Worm (Caenorhabditis elegans) whole organism, young adult: Measurements from ENCODE around the gene Y48A6B.7.

Experiments used
- B0336.3 ChIP-seq: fragments of 200-800 bp; sonication (Bioruptor generic); IDR thresholded peaks from 2 replicates; pipeline ENCODE4 v1.3.6; 2022; ENCODE audit warnings: missing genetic modification characterization, missing compliant biosample characterization
- C17E4.6 ChIP-seq: fragments of 200-800 bp; sonication (Bioruptor generic); IDR thresholded peaks from 2 replicates; pipeline ENCODE4 v1.3.6; 2022; ENCODE audit warnings: missing genetic modification reagents, missing genetic modification characterization, missing compliant biosample characterization
- F10E7.11 ChIP-seq: sonication (generic microtip); optimal IDR thresholded peaks from 2 replicates; lab custom pipeline; 2017; ENCODE audit warnings: mild to moderate bottlenecking, missing genetic modification characterization, moderate library complexity, missing compliant biosample characterization
- F22D6.2 ChIP-seq: sonication (generic microtip); optimal IDR thresholded peaks from 2 replicates; lab custom pipeline; 2016; ENCODE audit warnings: mild to moderate bottlenecking, missing genetic modification characterization, missing compliant biosample characterization
- F33H1.4 ChIP-seq: fragments of 200-800 bp; sonication (Bioruptor generic); IDR thresholded peaks from 2 replicates; pipeline ENCODE4 v1.3.6; 2022; ENCODE audit warnings: missing genetic modification reagents, missing genetic modification characterization, missing compliant biosample characterization
- F52B5.7 ChIP-seq: sonication (generic microtip); optimal IDR thresholded peaks from 2 replicates; lab custom pipeline; 2016; ENCODE audit warnings: mild to moderate bottlenecking, missing genetic modification characterization, missing compliant biosample characterization
- F57C9.4 ChIP-seq: sonication (generic microtip); optimal IDR thresholded peaks from 2 replicates; lab custom pipeline; 2017; ENCODE audit warnings: mild to moderate bottlenecking, missing genetic modification characterization, missing compliant biosample characterization
- K12H6.12 ChIP-seq: fragments of 200-800 bp; sonication (Bioruptor generic); optimal IDR thresholded peaks from 2 replicates; lab custom pipeline; 2018; ENCODE audit warnings: mild to moderate bottlenecking, missing genetic modification characterization, missing compliant biosample characterization
- Y53F4B.3 ChIP-seq: fragments of 200-800 bp; sonication (Bioruptor generic); IDR thresholded peaks from 2 replicates; pipeline ENCODE4 v1.3.6; 2022; ENCODE audit warnings: missing genetic modification reagents, missing genetic modification characterization, missing compliant biosample characterization
- Y53G8AR.9 ChIP-seq: fragments of 200-800 bp; sonication (Bioruptor generic); conservative IDR thresholded peaks from 2 replicates; pipeline ENCODE4 v1.3.6; 2022; ENCODE audit warnings: missing genetic modification reagents, missing genetic modification characterization, missing compliant biosample characterization
- akir-1 ChIP-seq: fragments of 200-800 bp; sonication (Bioruptor generic); optimal IDR thresholded peaks from 2 replicates; lab custom pipeline; 2018; ENCODE audit warnings: mild to moderate bottlenecking, missing genetic modification characterization, moderate library complexity, missing compliant biosample characterization
- ama-1 ChIP-seq, 3 experiments: fragments of 150-350 bp in 1 of 3; sonication (generic microtip) in 2 of 3; optimal IDR thresholded peaks; 2 replicates each; lab custom pipeline; 2014 to 2018; ENCODE audit warnings: missing biosample characterization in 2 of 3, missing genetic modification characterization in 2 of 3, missing genetic modification reagents in 2 of 3
- atf-7 ChIP-seq: sonication (generic microtip); optimal IDR thresholded peaks from 2 replicates; lab custom pipeline; 2017; ENCODE audit warnings: mild to moderate bottlenecking, missing genetic modification characterization, missing compliant biosample characterization
- athp-1 ChIP-seq: sonication (generic microtip); optimal IDR thresholded peaks from 2 replicates; lab custom pipeline; 2017; ENCODE audit warnings: mild to moderate bottlenecking, missing genetic modification characterization, missing compliant biosample characterization
- attf-5 ChIP-seq: fragments of 200-800 bp; sonication (Bioruptor generic); optimal IDR thresholded peaks from 2 replicates; lab custom pipeline; 2018; ENCODE audit warnings: mild to moderate bottlenecking, missing genetic modification characterization, missing compliant biosample characterization
- attf-6 ChIP-seq: fragments of 200-800 bp; sonication (Bioruptor generic); IDR thresholded peaks from 2 replicates; pipeline ENCODE4 v1.3.6; 2022; ENCODE audit warnings: missing genetic modification reagents, missing genetic modification characterization, missing compliant biosample characterization
- ccch-3 ChIP-seq: fragments of 200-800 bp; sonication (Bioruptor generic); optimal IDR thresholded peaks from 2 replicates; lab custom pipeline; 2018; ENCODE audit warnings: mild to moderate bottlenecking, missing genetic modification characterization, missing compliant biosample characterization
- ceh-58 ChIP-seq: fragments of 200-800 bp; sonication (Bioruptor generic); IDR thresholded peaks from 2 replicates; pipeline ENCODE4 v1.3.6; 2022; ENCODE audit warnings: missing genetic modification characterization, missing compliant biosample characterization
- ceh-79 ChIP-seq: sonication (generic microtip); optimal IDR thresholded peaks from 2 replicates; lab custom pipeline; 2017; ENCODE audit warnings: mild to moderate bottlenecking, missing genetic modification characterization, missing compliant biosample characterization
- efl-1 ChIP-seq: fragments of 150-350 bp; optimal IDR thresholded peaks from 2 replicates; lab custom pipeline; 2014; ENCODE audit warnings: missing biosample characterization, missing genetic modification reagents, missing genetic modification characterization
- egl-44 ChIP-seq: fragments of 200-800 bp; sonication (Bioruptor generic); IDR thresholded peaks from 2 replicates; pipeline ENCODE4 v1.3.6; 2022; ENCODE audit warnings: missing genetic modification reagents, missing genetic modification characterization, missing compliant biosample characterization
- fkh-3 ChIP-seq: sonication (generic microtip); optimal IDR thresholded peaks from 2 replicates; lab custom pipeline; 2016; ENCODE audit warnings: mild to moderate bottlenecking, missing genetic modification characterization, missing compliant biosample characterization
- him-1 ChIP-seq: sonication (generic microtip); optimal IDR thresholded peaks from 2 replicates; lab custom pipeline; 2016; ENCODE audit warnings: missing genotype, missing genetic modification reagents, missing genetic modification characterization, missing compliant biosample characterization
- hlh-26 ChIP-seq: fragments of 200-800 bp; sonication (Bioruptor generic); conservative IDR thresholded peaks from 2 replicates; pipeline ENCODE4 v1.3.6; 2022; ENCODE audit warnings: missing genetic modification reagents, missing genetic modification characterization, missing compliant biosample characterization
- hmg-1.2 ChIP-seq: fragments of 200-800 bp; sonication (Bioruptor generic); IDR thresholded peaks from 2 replicates; pipeline ENCODE4 v1.3.6; 2022; ENCODE audit warnings: missing genetic modification reagents, missing genetic modification characterization, missing compliant biosample characterization
- hmg-20 ChIP-seq: fragments of 200-800 bp; sonication (Bioruptor generic); IDR thresholded peaks from 2 replicates; pipeline ENCODE4 v1.3.6; 2022; ENCODE audit warnings: missing genetic modification reagents, missing genetic modification characterization, missing compliant biosample characterization
- hsf-1 ChIP-seq: fragments of 200-800 bp; sonication (Bioruptor generic); IDR thresholded peaks from 2 replicates; pipeline ENCODE4 v1.3.6; 2022; ENCODE audit warnings: missing genetic modification reagents, missing genetic modification characterization, missing compliant biosample characterization
- lin-35 ChIP-seq, 3 experiments: fragments of 150-350 bp in 2 of 3; sonication (generic microtip) in 1 of 3; optimal IDR thresholded peaks; 2 replicates each; lab custom pipeline; 2014 to 2018; ENCODE audit warnings: missing biosample characterization in 3 of 3, missing genetic modification characterization in 3 of 3, missing genetic modification reagents in 3 of 3
- lin-40 ChIP-seq: sonication (generic microtip); optimal IDR thresholded peaks from 2 replicates; lab custom pipeline; 2016; ENCODE audit warnings: missing genetic modification characterization, mild to moderate bottlenecking, missing compliant biosample characterization, missing genotype, missing genetic modification reagents
- lin-54 ChIP-seq: fragments of 200-800 bp; sonication (Bioruptor generic); optimal IDR thresholded peaks from 2 replicates; lab custom pipeline; 2018; ENCODE audit warnings: mild to moderate bottlenecking, missing genetic modification characterization, missing compliant biosample characterization
- lir-1 ChIP-seq: fragments of 200-800 bp; sonication (Bioruptor generic); conservative IDR thresholded peaks from 2 replicates; pipeline ENCODE4 v1.3.6; 2022; ENCODE audit warnings: missing genetic modification reagents, missing genetic modification characterization, missing compliant biosample characterization
- madf-10 ChIP-seq: sonication (generic microtip); optimal IDR thresholded peaks from 2 replicates; lab custom pipeline; 2016; ENCODE audit warnings: mild to moderate bottlenecking, missing genetic modification characterization, missing compliant biosample characterization
- madf-3 ChIP-seq: fragments of 200-800 bp; sonication (Bioruptor generic); IDR thresholded peaks from 2 replicates; pipeline ENCODE4 v1.3.6; 2022; ENCODE audit warnings: missing genetic modification reagents, missing genetic modification characterization, missing compliant biosample characterization
- mel-28 ChIP-seq: sonication (generic microtip); optimal IDR thresholded peaks from 2 replicates; lab custom pipeline; 2016; ENCODE audit warnings: borderline replicate concordance, mild to moderate bottlenecking, missing genetic modification characterization, missing compliant biosample characterization
- mes-4 ChIP-seq: sonication (generic microtip); optimal IDR thresholded peaks from 2 replicates; lab custom pipeline; 2016; ENCODE audit warnings: missing genotype, missing genetic modification characterization, missing compliant biosample characterization
- mxl-1 ChIP-seq: sonication (generic microtip); optimal IDR thresholded peaks from 2 replicates; lab custom pipeline; 2016; ENCODE audit warnings: missing genetic modification characterization, missing compliant biosample characterization
- nfya-2 ChIP-seq: fragments of 200-800 bp; sonication (Bioruptor generic); IDR thresholded peaks from 2 replicates; pipeline ENCODE4 v1.3.6; 2022; ENCODE audit warnings: missing genetic modification reagents, missing genetic modification characterization, missing compliant biosample characterization
- nhr-80 ChIP-seq: sonication (generic microtip); optimal IDR thresholded peaks from 2 replicates; lab custom pipeline; 2016; ENCODE audit warnings: missing genetic modification characterization, missing compliant biosample characterization
- sdz-38 ChIP-seq: sonication (generic microtip); optimal IDR thresholded peaks from 2 replicates; lab custom pipeline; 2016; ENCODE audit warnings: missing genotype, missing genetic modification characterization, missing compliant biosample characterization
- snpc-4 ChIP-seq, 5 experiments: fragments of 150-350 bp in 1 of 5; sonication (generic microtip) in 4 of 5; optimal IDR thresholded peaks; 2 replicates each; lab custom pipeline; 2014 to 2018; ENCODE audit warnings: missing genetic modification characterization in 5 of 5, missing biosample characterization in 3 of 5, antibody characterized with exemption in 2 of 5, mild to moderate bottlenecking in 2 of 5, missing compliant biosample characterization in 2 of 5, missing genotype in 2 of 5, moderate library complexity in 2 of 5, missing genetic modification reagents in 1 of 5
- tbp1 ChIP-seq: fragments of 200-800 bp; sonication (Bioruptor generic); optimal IDR thresholded peaks from 2 replicates; lab custom pipeline; 2018; ENCODE audit warnings: mild to moderate bottlenecking, missing genetic modification characterization, missing compliant biosample characterization
- tbx-9 ChIP-seq: sonication (generic microtip); optimal IDR thresholded peaks from 2 replicates; lab custom pipeline; 2016; ENCODE audit warnings: borderline replicate concordance, missing genetic modification characterization, inconsistent platforms, missing compliant biosample characterization
- tlf-1 ChIP-seq: fragments of 200-800 bp; sonication (Bioruptor generic); optimal IDR thresholded peaks from 2 replicates; lab custom pipeline; 2018; ENCODE audit warnings: mild to moderate bottlenecking, missing genetic modification characterization, missing compliant biosample characterization
- unc-130 ChIP-seq: sonication (generic microtip); optimal IDR thresholded peaks from 2 replicates; lab custom pipeline; 2016; ENCODE audit warnings: missing genetic modification reagents, missing genetic modification characterization, missing compliant biosample characterization
- zim-3 ChIP-seq: sonication (generic microtip); optimal IDR thresholded peaks from 2 replicates; lab custom pipeline; 2017; ENCODE audit warnings: mild to moderate bottlenecking, missing genetic modification characterization, moderate library complexity, missing compliant biosample characterization
- ztf-18 ChIP-seq: sonication (generic microtip); optimal IDR thresholded peaks from 2 replicates; lab custom pipeline; 2016; ENCODE audit warnings: missing genotype, mild to moderate bottlenecking, missing genetic modification characterization, missing compliant biosample characterization
- ztf-6 ChIP-seq: fragments of 200-800 bp; sonication (Bioruptor generic); IDR thresholded peaks from 2 replicates; pipeline ENCODE4 v1.3.6; 2022; ENCODE audit warnings: missing genetic modification reagents, missing genetic modification characterization, missing compliant biosample characterization

Y48A6B.7 gene

DNA sequence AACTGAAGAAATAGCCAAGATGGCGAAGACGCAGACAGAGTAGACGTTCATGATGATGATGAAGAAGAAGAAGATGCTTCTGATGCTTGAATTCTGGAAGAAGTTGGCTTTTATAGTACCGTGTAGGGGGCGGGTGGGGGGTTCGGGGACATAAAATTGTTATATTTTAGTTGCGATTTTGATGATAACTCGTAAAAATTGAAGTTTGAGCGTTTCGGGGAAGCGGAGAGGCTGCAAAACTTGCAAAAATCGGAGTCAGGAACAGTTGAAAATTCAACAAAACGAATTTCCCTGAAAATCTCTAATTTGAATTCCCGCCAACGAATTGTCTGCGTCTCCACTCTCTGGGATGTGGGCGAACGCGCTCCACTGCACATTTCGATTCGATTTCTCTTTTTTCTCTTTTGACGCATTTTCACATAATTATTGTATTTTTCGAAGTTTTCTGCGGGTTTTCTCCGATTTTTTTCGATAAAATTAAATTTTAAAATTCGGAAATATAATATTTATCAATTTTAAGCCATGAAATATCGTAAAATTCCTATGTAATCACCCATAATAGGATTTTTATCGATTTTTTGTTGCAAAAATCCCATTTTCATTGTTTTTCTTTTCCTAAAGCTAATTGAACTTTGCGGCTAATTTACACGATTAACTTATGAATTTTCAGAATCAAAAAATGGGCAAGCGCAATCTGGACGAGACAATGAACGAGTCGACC lies 18.7 kb downstream of the Y48A6B.7 start, which contains the start of the genes fipr-17 and Y48A6B.3:
fipr-17 (minus strand) TSS at position 51 of the 721 bp plus-strand sequence.
Y48A6B.3 (plus strand) TSS at position 671 of the 721 bp plus-strand sequence.
- no peak for TF ChIP-seq zim-3 (tag; lab: Kevin White, UChicago)
- no peak for TF ChIP-seq ama-1 (optimal IDR thresholded peaks at IDR 0.05; lab: Kevin White, UChicago)
- no peak for TF ChIP-seq ama-1 (GFP tag; optimal IDR thresholded peaks at IDR 0.05; lab: Kevin White, UChicago)
- no peak for TF ChIP-seq K12H6.12 (tag; lab: Kevin White, UChicago)
- TF ChIP-seq atf-7 (tag; lab: Kevin White, UChicago): no peak
- TF ChIP-seq tbx-9 (tag; lab: Kevin White, UChicago): no peak
- peak; percentile 42 for TF ChIP-seq snpc-4 (GFP tag; optimal IDR thresholded peaks at IDR 0.05; lab: Kevin White, UChicago)
- peak; percentile 46 to 70 (median 62) for TF ChIP-seq snpc-4 (tag; optimal IDR thresholded peaks at IDR 0.05; lab: Kevin White, UChicago)
- 0 out of 2 replicates have a peak, but pooled peaks have one; percentile 13 for TF ChIP-seq lir-1 (GFP tag; lab: Robert Waterston, UW)
- TF ChIP-seq Y53F4B.3 (GFP tag; lab: Robert Waterston, UW): no peak
- no peak for TF ChIP-seq nhr-80 (tag; lab: Kevin White, UChicago)
- no peak for TF ChIP-seq ccch-3
- TF ChIP-seq mel-28 (tag; lab: Kevin White, UChicago): no peak
- TF ChIP-seq athp-1 (tag; lab: Kevin White, UChicago): peak; percentile 21
- TF ChIP-seq fkh-3 (tag; lab: Kevin White, UChicago): no peak
- no peak for TF ChIP-seq F22D6.2 (tag; lab: Kevin White, UChicago)
- no peak for TF ChIP-seq akir-1 (GFP tag; lab: Kevin White, UChicago)
- TF ChIP-seq madf-10: no peak
- peak; percentile 50; the same call in 1 of the 2 replicates for TF ChIP-seq Y53G8AR.9
- no peak for TF ChIP-seq ceh-58 (GFP tag; lab: Robert Waterston, UW)
- peak; percentile 69 for TF ChIP-seq him-1 (tag; lab: Kevin White, UChicago)
- TF ChIP-seq madf-3: 0 out of 2 replicates have a peak, but pooled peaks have one; percentile 39
- peak; percentile 65 for TF ChIP-seq tbp1 (GFP tag; lab: Kevin White, UChicago)
- no peak for TF ChIP-seq hmg-20 (GFP tag; lab: Robert Waterston, UW)
- TF ChIP-seq F10E7.11 (tag; lab: Kevin White, UChicago): no peak
- TF ChIP-seq hsf-1: peak; percentile 65; the same call in 1 of the 2 replicates
- TF ChIP-seq ztf-18: peak; percentile 31
- no peak for TF ChIP-seq hlh-26 (GFP tag; lab: Robert Waterston, UW)
- TF ChIP-seq attf-6 (GFP tag; lab: Robert Waterston, UW): 0 out of 2 replicates have a peak, but pooled peaks have one; percentile 16
- TF ChIP-seq sdz-38 (tag; lab: Kevin White, UChicago): no peak
- TF ChIP-seq nfya-2 (GFP tag; lab: Robert Waterston, UW): no peak
- TF ChIP-seq efl-1 (GFP tag; lab: Kevin White, UChicago): peak; percentile 96
- no peak for TF ChIP-seq tlf-1
- TF ChIP-seq hmg-1.2 (GFP tag; lab: Robert Waterston, UW): peak; percentile 67
- TF ChIP-seq mxl-1 (tag; lab: Kevin White, UChicago): no peak
- 0 out of 2 replicates have a peak, but pooled peaks have one; percentile 24 for TF ChIP-seq B0336.3 (GFP tag; lab: Robert Waterston, UW)
- TF ChIP-seq F57C9.4 (tag; lab: Kevin White, UChicago): no peak
- no peak for TF ChIP-seq egl-44 (GFP tag; lab: Robert Waterston, UW)
- TF ChIP-seq ztf-6 (GFP tag; lab: Robert Waterston, UW): no peak
- TF ChIP-seq attf-5 (GFP tag; lab: Kevin White, UChicago): peak; percentile 88
- TF ChIP-seq F33H1.4 (GFP tag; lab: Robert Waterston, UW): peak; percentile 76
- TF ChIP-seq mes-4 (tag; lab: Kevin White, UChicago): no peak
- peak; percentile 37 to 96 (median 70) for TF ChIP-seq lin-35 (GFP tag; optimal IDR thresholded peaks at IDR 0.05; lab: Kevin White, UChicago)
- no peak for TF ChIP-seq F52B5.7 (tag; lab: Kevin White, UChicago)
- TF ChIP-seq lin-40: peak; percentile 41
- peak; percentile 98 for TF ChIP-seq lin-54 (GFP tag; lab: Kevin White, UChicago)
- no peak for TF ChIP-seq C17E4.6
- TF ChIP-seq unc-130 (GFP tag; lab: Kevin White, UChicago): no peak
- no peak for TF ChIP-seq ceh-79 (tag; lab: Kevin White, UChicago)
